Worm (Caenorhabditis elegans) whole organism, L2 larva: ENCODE measurements around the gene BE0003N10.1.

ENCODE experiments used
- F13H6.1 ChIP-seq: sonication (generic microtip); optimal IDR thresholded peaks from 2 replicates; lab custom pipeline; 2016; ENCODE audit warnings: missing genetic modification characterization, missing compliant biosample characterization
- R02D3.7 ChIP-seq: fragments of 150-350 bp; optimal IDR thresholded peaks from 2 replicates; lab custom pipeline; 2014; ENCODE audit warnings: missing biosample characterization, missing genetic modification characterization
- ZK546.5 ChIP-seq: sonication (generic microtip); optimal IDR thresholded peaks from 2 replicates; lab custom pipeline; 2017; ENCODE audit warnings: missing biosample characterization, missing genetic modification characterization
- alr-1 ChIP-seq: fragments of 150-350 bp; optimal IDR thresholded peaks from 2 replicates; lab custom pipeline; 2014; ENCODE audit warnings: missing biosample characterization, missing genetic modification characterization
- aly-2 ChIP-seq: fragments of 150-350 bp; optimal IDR thresholded peaks from 2 replicates; lab custom pipeline; 2014; ENCODE audit warnings: missing biosample characterization, missing genetic modification characterization
- blmp-1 ChIP-seq: sonication (generic microtip); optimal IDR thresholded peaks from 2 replicates; lab custom pipeline; 2017; ENCODE audit warnings: missing genetic modification characterization, mild to moderate bottlenecking, missing compliant biosample characterization, antibody characterized with exemption, moderate library complexity; ENCODE audit not compliant: insufficient read depth
- ceh-16 ChIP-seq: fragments of 150-350 bp; optimal IDR thresholded peaks from 2 replicates; lab custom pipeline; 2014; ENCODE audit warnings: missing biosample characterization, missing genetic modification characterization
- dmd-4 ChIP-seq: sonication (generic microtip); optimal IDR thresholded peaks from 2 replicates; lab custom pipeline; 2017; ENCODE audit warnings: missing biosample characterization, missing genetic modification characterization
- gmeb-1 ChIP-seq: fragments of 150-350 bp; optimal IDR thresholded peaks from 2 replicates; lab custom pipeline; 2014; ENCODE audit warnings: missing biosample characterization, missing genetic modification characterization
- lin-11 ChIP-seq: fragments of 150-350 bp; sonication (generic microtip); optimal IDR thresholded peaks from 2 replicates; lab custom pipeline; 2014; ENCODE audit warnings: missing biosample characterization, missing genetic modification characterization, inconsistent platforms, mixed read lengths
- lin-13 ChIP-seq: fragments of 150-350 bp; optimal IDR thresholded peaks from 2 replicates; lab custom pipeline; 2014; ENCODE audit warnings: missing biosample characterization, missing genetic modification reagents, missing genetic modification characterization
- mbf-1 ChIP-seq: sonication (generic microtip); optimal IDR thresholded peaks from 2 replicates; lab custom pipeline; 2017; ENCODE audit warnings: missing biosample characterization, missing genetic modification characterization
- nhr-10 ChIP-seq: sonication (generic microtip); optimal IDR thresholded peaks from 2 replicates; lab custom pipeline; 2017; ENCODE audit warnings: missing biosample characterization, missing genetic modification characterization
- nhr-237 ChIP-seq: fragments of 150-350 bp; optimal IDR thresholded peaks from 2 replicates; lab custom pipeline; 2014; ENCODE audit warnings: missing biosample characterization, missing genetic modification characterization
- nhr-25 ChIP-seq: fragments of 150-350 bp; sonication (generic microtip); optimal IDR thresholded peaks from 3 replicates; lab custom pipeline; 2014; ENCODE audit warnings: missing biosample characterization, missing genetic modification characterization
- peb-1 ChIP-seq: fragments of 150-350 bp; optimal IDR thresholded peaks from 2 replicates; lab custom pipeline; 2014; ENCODE audit warnings: missing biosample characterization, missing genetic modification characterization
- sem-4 ChIP-seq: fragments of 150-350 bp; optimal IDR thresholded peaks from 2 replicates; lab custom pipeline; 2014; ENCODE audit warnings: missing biosample characterization, missing genetic modification reagents, missing genetic modification characterization
- skn-1 ChIP-seq: sonication (generic microtip); optimal IDR thresholded peaks from 2 replicates; lab custom pipeline; 2017; ENCODE audit warnings: missing biosample characterization, missing genetic modification characterization
- sma-3 ChIP-seq: sonication (generic microtip); optimal IDR thresholded peaks from 2 replicates; lab custom pipeline; 2016; ENCODE audit warnings: missing genetic modification reagents, missing genetic modification characterization, missing compliant biosample characterization
- sma-9 ChIP-seq, 2 experiments: fragments of 150-350 bp in 1 of 2; sonication (generic microtip) in 1 of 2; optimal IDR thresholded peaks; 2 replicates each; lab custom pipeline; 2014 to 2016; ENCODE audit warnings: missing genetic modification characterization in 2 of 2, mild to moderate bottlenecking in 1 of 2, missing biosample characterization in 1 of 2, missing compliant biosample characterization in 1 of 2, missing genetic modification reagents in 1 of 2, moderate library complexity in 1 of 2
- snpc-4 ChIP-seq: fragments of 150-350 bp; optimal IDR thresholded peaks from 2 replicates; lab custom pipeline; 2014; ENCODE audit warnings: missing biosample characterization, missing genetic modification characterization
- unc-39 ChIP-seq: fragments of 150-350 bp; optimal IDR thresholded peaks from 2 replicates; lab custom pipeline; 2014; ENCODE audit warnings: missing biosample characterization, missing genetic modification characterization
- zag-1 ChIP-seq: fragments of 150-350 bp; optimal IDR thresholded peaks from 2 replicates; lab custom pipeline; 2014; ENCODE audit warnings: missing biosample characterization, missing genetic modification characterization
- ztf-4 ChIP-seq: fragments of 150-350 bp; optimal IDR thresholded peaks from 2 replicates; lab custom pipeline; 2014; ENCODE audit warnings: missing biosample characterization, missing genetic modification characterization

Gene BE0003N10.1

DNA sequence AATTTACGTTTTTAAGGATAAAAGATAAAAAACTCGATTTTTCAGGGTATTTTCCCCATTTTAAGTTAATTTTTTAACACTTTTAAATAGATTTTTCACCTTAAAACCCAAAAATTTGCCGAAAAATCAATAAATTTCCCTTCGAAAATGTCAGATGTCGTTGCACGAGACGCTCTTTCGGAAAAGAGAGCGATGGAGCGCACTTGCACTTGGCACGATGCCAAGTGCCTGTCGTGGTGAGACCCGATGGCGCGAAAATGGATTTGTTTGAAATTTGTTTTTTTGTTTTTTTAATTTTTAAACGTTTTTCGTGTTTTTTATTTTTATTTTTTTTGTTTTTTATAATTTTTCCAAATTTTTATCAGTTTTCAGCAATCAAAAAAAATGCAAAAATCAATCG is 43.2 kb downstream of the BE0003N10.1 start, which contains the start of the genes rab-18 and kbp-4 (continued):
- TF ChIP-seq peb-1 (tag; lab: Kevin White, UChicago) (no peak), sma-9 (GFP tag; optimal IDR thresholded peaks at IDR 0.05; lab: Kevin White, UChicago) (peak; percentile 90), sma-9 (tag; optimal IDR thresholded peaks at IDR 0.05; lab: Kevin White, UChicago) (no peak)

DNA sequence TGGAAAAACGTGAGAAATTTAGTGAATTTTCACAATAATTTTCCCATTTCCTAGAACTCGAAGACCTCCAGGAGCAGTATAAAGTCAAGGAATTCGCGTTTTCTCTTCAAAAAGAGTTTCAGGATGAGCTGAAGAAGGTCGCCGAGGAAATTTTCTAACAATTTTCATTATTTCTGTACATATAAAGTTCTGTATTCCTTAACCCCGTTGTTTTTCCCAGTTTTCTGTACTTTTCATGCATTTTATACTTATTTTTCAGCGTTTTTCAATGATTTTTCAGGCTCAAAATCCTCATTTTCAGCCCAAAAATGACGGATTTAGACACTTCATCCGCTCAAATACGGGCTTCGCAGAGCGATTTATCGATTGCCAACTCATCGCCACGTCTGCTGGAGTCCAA is 43.8 kb downstream of the BE0003N10.1 start, which contains the start of gene par-2:
par-2 (plus strand) TSS at position 301 of the 400 bp plus-strand sequence.
- TF ChIP-seq R02D3.7 (tag; lab: Kevin White, UChicago) (no peak), nhr-10 (no peak), sma-3 (GFP tag; lab: Kevin White, UChicago) (no peak), lin-11 (tag; lab: Kevin White, UChicago) (no peak), ceh-16 (tag; lab: Kevin White, UChicago) (no peak), nhr-25 (tag; lab: Kevin White, UChicago) (no peak), blmp-1 (tag; lab: Kevin White, UChicago) (no peak), alr-1 (no peak), peb-1 (tag; lab: Kevin White, UChicago) (no peak), gmeb-1 (no peak), dmd-4 (no peak)

DNA sequence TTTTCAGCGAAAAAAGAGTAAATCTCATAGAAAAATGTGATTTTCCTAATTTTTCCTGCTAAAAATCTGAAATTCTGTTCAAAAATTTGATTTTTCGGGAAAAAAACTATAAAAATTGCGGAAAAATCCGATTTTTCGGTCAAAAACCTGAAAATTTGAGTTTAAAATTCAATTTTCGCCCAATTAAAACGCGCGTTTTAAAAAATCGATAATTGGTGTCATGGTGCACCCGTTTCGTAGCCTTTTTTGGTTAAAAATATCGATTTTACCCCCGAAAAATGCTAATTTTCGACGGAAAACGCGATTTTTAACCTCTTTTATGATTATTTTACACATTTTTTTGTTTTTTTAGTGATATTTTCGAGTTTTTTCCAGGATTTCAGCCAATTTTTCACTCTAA is 47.7 kb downstream of the BE0003N10.1 start:
- TF ChIP-seq peb-1 (tag; lab: Kevin White, UChicago), result no peak
- TF ChIP-seq nhr-10, result no peak
- TF ChIP-seq R02D3.7 (tag; lab: Kevin White, UChicago), result no peak
- no peak for TF ChIP-seq sem-4
- no peak for TF ChIP-seq aly-2 (tag; lab: Kevin White, UChicago)
- TF ChIP-seq ZK546.5 (tag; lab: Kevin White, UChicago), result no peak
- no peak for TF ChIP-seq sma-3 (GFP tag; lab: Kevin White, UChicago)
- TF ChIP-seq ztf-4 (tag; lab: Kevin White, UChicago), result no peak
- TF ChIP-seq skn-1 (tag; lab: Kevin White, UChicago), result no peak

DNA sequence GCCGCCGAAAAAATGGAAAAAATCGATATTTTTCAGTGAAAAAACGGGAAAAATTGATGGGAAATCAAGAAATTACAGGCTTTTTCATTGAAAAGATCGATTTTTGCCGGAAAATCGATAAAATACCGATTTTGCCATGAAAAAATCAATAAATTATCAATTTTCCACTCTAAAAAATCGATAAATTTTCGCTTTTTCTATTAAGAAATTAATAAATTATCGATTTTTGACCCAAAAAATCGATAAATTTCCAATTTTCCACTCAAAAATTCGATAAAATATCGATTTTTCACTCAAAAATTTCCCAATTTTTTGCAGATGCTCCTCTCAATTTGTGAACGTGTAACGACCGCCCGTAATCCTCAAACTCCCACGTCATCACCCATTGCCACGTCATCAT is 57.1 kb downstream of the BE0003N10.1 start:
- TF ChIP-seq nhr-25 (tag; lab: Kevin White, UChicago) (no peak), alr-1 (no peak), lin-13 (GFP tag; lab: Kevin White, UChicago) (no peak), zag-1 (tag; lab: Kevin White, UChicago) (no peak), unc-39 (tag; lab: Kevin White, UChicago) (no peak), nhr-237 (tag; lab: Kevin White, UChicago) (no peak), snpc-4 (tag; lab: Kevin White, UChicago) (no peak), gmeb-1 (no peak), F13H6.1 (tag; lab: Kevin White, UChicago) (no peak), ZK546.5 (tag; lab: Kevin White, UChicago) (no peak), mbf-1 (tag; lab: Kevin White, UChicago) (no peak), blmp-1 (tag; lab: Kevin White, UChicago) (no peak)
